Fruit fly (Drosophila melanogaster) whole organism: ENCODE measurements around the gene CrebA.

Experiments used
- psq ChIP-seq: fragments of >200 bp; optimal IDR thresholded peaks from 2 replicates; lab custom pipeline; 2017
- usp ChIP-seq: fragments of >200 bp; optimal IDR thresholded peaks from 2 replicates; lab custom pipeline; 2017; ENCODE audit warnings: missing biosample characterization, missing genetic modification characterization, mixed read lengths

DNA sequence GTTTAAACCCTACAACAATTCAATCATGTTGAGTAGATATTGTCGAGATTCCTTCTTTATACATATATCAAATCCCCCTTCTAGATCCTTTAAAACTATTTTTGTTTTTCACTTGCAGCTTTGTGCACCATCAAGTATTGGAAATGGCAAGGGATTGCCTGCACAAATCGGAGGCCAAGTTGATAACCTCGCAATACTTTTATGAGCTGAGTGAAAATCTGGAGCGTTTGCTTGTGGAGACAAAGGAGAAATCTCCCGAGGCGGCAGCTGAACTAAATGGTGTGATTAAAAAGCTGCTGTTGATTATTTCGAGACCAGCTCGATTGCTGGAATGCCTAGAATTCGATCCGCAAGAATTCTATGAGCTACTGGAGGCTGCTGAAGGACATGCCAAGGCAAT, 35.4 kb downstream of the CrebA start:
- no peak for TF ChIP-seq psq (lab: Kevin White, UChicago)
- no peak for TF ChIP-seq usp (GFP tag; lab: Kevin White, UChicago)
